Worm (Caenorhabditis elegans) whole organism, L1 larva: Measurements from ENCODE around the gene ZK632.9.

Experiments
- F16B12.6 ChIP-seq: fragments of 150-350 bp; optimal IDR thresholded peaks from 2 replicates; lab custom pipeline; 2014; ENCODE audit warnings: missing biosample characterization, missing genetic modification characterization
- alr-1 ChIP-seq: fragments of 200-800 bp; sonication (Bioruptor generic); optimal IDR thresholded peaks from 2 replicates; lab custom pipeline; 2018; ENCODE audit warnings: borderline replicate concordance, mild to moderate bottlenecking, missing genetic modification characterization, missing compliant biosample characterization
- aly-2 ChIP-seq: fragments of 150-350 bp; optimal IDR thresholded peaks from 2 replicates; lab custom pipeline; 2014; ENCODE audit warnings: missing biosample characterization, missing genetic modification characterization
- ama-1 ChIP-seq: fragments of 150-350 bp; optimal IDR thresholded peaks from 2 replicates; lab custom pipeline; 2014
- blmp-1 ChIP-seq: fragments of 150-350 bp; optimal IDR thresholded peaks from 2 replicates; lab custom pipeline; 2014; ENCODE audit warnings: missing biosample characterization, missing genetic modification characterization
- ceh-8 ChIP-seq: fragments of 200-800 bp; sonication (Bioruptor generic); optimal IDR thresholded peaks from 2 replicates; lab custom pipeline; 2018; ENCODE audit warnings: mild to moderate bottlenecking, missing genetic modification characterization, moderate library complexity, missing compliant biosample characterization
- ceh-88 ChIP-seq: fragments of 200-800 bp; sonication (Bioruptor generic); IDR thresholded peaks from 2 replicates; pipeline ENCODE4 v1.3.6; 2022; ENCODE audit warnings: missing genetic modification characterization, missing compliant biosample characterization
- ceh-90 ChIP-seq: sonication (generic microtip); optimal IDR thresholded peaks from 2 replicates; lab custom pipeline; 2016; ENCODE audit warnings: missing genetic modification characterization, missing compliant biosample characterization
- dpl-1 ChIP-seq, 3 experiments: fragments of 150-350 bp in 2 of 3; sonication (generic microtip) in 1 of 3; optimal IDR thresholded peaks; 2 replicates each; lab custom pipeline; 2014 to 2017; ENCODE audit warnings: missing biosample characterization in 3 of 3, missing genetic modification characterization in 3 of 3, missing genetic modification reagents in 3 of 3
- dsc-1 ChIP-seq: sonication (generic microtip); optimal IDR thresholded peaks from 2 replicates; lab custom pipeline; 2016; ENCODE audit warnings: mild to moderate bottlenecking, missing genetic modification characterization, missing compliant biosample characterization
- efl-1 ChIP-seq, 4 experiments: fragments of 150-350 bp; optimal IDR thresholded peaks in 3 of 4; peaks in 1 of 4; 1 replicate in 1 of 4; 2 replicates in 3 of 4; lab custom pipeline; 2014; ENCODE audit warnings: missing biosample characterization in 2 of 4, missing genetic modification characterization in 2 of 4, missing genetic modification reagents in 2 of 4
- egl-27 ChIP-seq, 2 experiments: fragments of 150-350 bp in 1 of 2; sonication (generic microtip); optimal IDR thresholded peaks; 3 replicates each; lab custom pipeline; 2017 to 2018; ENCODE audit warnings: missing biosample characterization in 2 of 2, missing genetic modification characterization in 2 of 2, missing genetic modification reagents in 2 of 2
- elt-2 ChIP-seq: sonication (generic microtip); optimal IDR thresholded peaks from 2 replicates; lab custom pipeline; 2016; ENCODE audit warnings: missing genetic modification characterization, mild to moderate bottlenecking, inconsistent platforms, missing compliant biosample characterization, missing genetic modification reagents
- fos-1 ChIP-seq: fragments of 150-350 bp; optimal IDR thresholded peaks from 2 replicates; lab custom pipeline; 2014; ENCODE audit warnings: missing biosample characterization, missing genetic modification characterization
- grh-1 ChIP-seq: fragments of 200-800 bp; sonication (Bioruptor generic); IDR thresholded peaks from 2 replicates; pipeline ENCODE4 v1.3.6; 2022; ENCODE audit warnings: missing genetic modification reagents, missing genetic modification characterization, missing compliant biosample characterization
- hlh-4 ChIP-seq: sonication (generic microtip); optimal IDR thresholded peaks from 2 replicates; lab custom pipeline; 2016; ENCODE audit warnings: mild to moderate bottlenecking, missing genetic modification characterization, missing compliant biosample characterization
- hpl-2 ChIP-seq: fragments of 150-350 bp; optimal IDR thresholded peaks from 2 replicates; lab custom pipeline; 2014; ENCODE audit warnings: missing biosample characterization, missing genetic modification reagents, missing genetic modification characterization
- irx-1 ChIP-seq: sonication (generic microtip); optimal IDR thresholded peaks from 2 replicates; lab custom pipeline; 2016; ENCODE audit warnings: missing genetic modification characterization, missing compliant biosample characterization
- isw-1 ChIP-seq: fragments of 200-800 bp; sonication (Bioruptor generic); IDR thresholded peaks from 2 replicates; pipeline ENCODE4 v1.3.6; 2022; ENCODE audit warnings: missing genetic modification characterization, missing compliant biosample characterization
- jun-1 ChIP-seq: fragments of 150-350 bp; optimal IDR thresholded peaks from 2 replicates; lab custom pipeline; 2014; ENCODE audit warnings: missing biosample characterization, missing genetic modification reagents, missing genetic modification characterization
- lin-13 ChIP-seq: fragments of 150-350 bp; optimal IDR thresholded peaks from 2 replicates; lab custom pipeline; 2014; ENCODE audit warnings: missing biosample characterization, missing genetic modification reagents, missing genetic modification characterization
- lin-14 ChIP-seq: fragments of 200-800 bp; sonication (Bioruptor generic); optimal IDR thresholded peaks from 2 replicates; lab custom pipeline; 2018; ENCODE audit warnings: mild to moderate bottlenecking, missing genetic modification characterization, moderate library complexity, missing compliant biosample characterization
- lin-15B ChIP-seq: fragments of 150-350 bp; sonication (generic microtip); optimal IDR thresholded peaks from 3 replicates; lab custom pipeline; 2014; ENCODE audit warnings: missing biosample characterization, missing genetic modification characterization
- lsy-2 ChIP-seq, 2 experiments: fragments of 150-350 bp; optimal IDR thresholded peaks; 2 replicates each; lab custom pipeline; 2014; ENCODE audit warnings: missing biosample characterization in 2 of 2, missing genetic modification characterization in 2 of 2
- mab-9 ChIP-seq: fragments of 200-800 bp; sonication (Bioruptor generic); IDR thresholded peaks from 2 replicates; pipeline ENCODE4 v1.3.6; 2022; ENCODE audit warnings: missing genetic modification reagents, missing genetic modification characterization, missing compliant biosample characterization
- mdl-1 ChIP-seq, 2 experiments: fragments of 150-350 bp; optimal IDR thresholded peaks; 2 replicates each; lab custom pipeline; 2014 to 2017; ENCODE audit warnings: missing biosample characterization in 2 of 2, missing genetic modification characterization in 2 of 2, inconsistent platforms in 1 of 2
- mep-1 ChIP-seq: fragments of 150-350 bp; optimal IDR thresholded peaks from 2 replicates; lab custom pipeline; 2014; ENCODE audit warnings: missing biosample characterization, missing genetic modification characterization
- nhr-12 ChIP-seq: sonication (generic microtip); optimal IDR thresholded peaks from 2 replicates; lab custom pipeline; 2017; ENCODE audit warnings: missing biosample characterization, missing genetic modification characterization
- nhr-19 ChIP-seq: fragments of 200-800 bp; sonication (Bioruptor generic); conservative IDR thresholded peaks from 2 replicates; pipeline ENCODE4 v1.3.6; 2022; ENCODE audit warnings: missing genetic modification characterization, missing compliant biosample characterization
- nhr-20 ChIP-seq: sonication (generic microtip); optimal IDR thresholded peaks from 2 replicates; lab custom pipeline; 2016; ENCODE audit warnings: mild to moderate bottlenecking, missing genetic modification characterization, missing compliant biosample characterization
- nhr-47 ChIP-seq: sonication (generic microtip); optimal IDR thresholded peaks from 2 replicates; lab custom pipeline; 2016; ENCODE audit warnings: mild to moderate bottlenecking, missing genetic modification characterization, moderate library complexity, missing compliant biosample characterization
- nhr-71 ChIP-seq: sonication (generic microtip); optimal IDR thresholded peaks from 2 replicates; lab custom pipeline; 2016; ENCODE audit warnings: mild to moderate bottlenecking, missing genetic modification characterization, moderate library complexity, missing compliant biosample characterization
- nhr-84 ChIP-seq: sonication (generic microtip); optimal IDR thresholded peaks from 2 replicates; lab custom pipeline; 2017; ENCODE audit warnings: missing biosample characterization, missing genetic modification characterization
- nhr-85 ChIP-seq: sonication (generic microtip); peaks from one replicate; lab custom pipeline; 2016; ENCODE audit warnings: missing genetic modification characterization, inconsistent platforms, missing compliant biosample characterization
- nhr-90 ChIP-seq: sonication (generic microtip); optimal IDR thresholded peaks from 2 replicates; lab custom pipeline; 2016; ENCODE audit warnings: mild to moderate bottlenecking, missing genetic modification characterization, missing compliant biosample characterization; ENCODE audit not compliant: poor library complexity
- pax-3 ChIP-seq: fragments of 200-800 bp; sonication (Bioruptor generic); optimal IDR thresholded peaks from 2 replicates; lab custom pipeline; 2018; ENCODE audit warnings: mild to moderate bottlenecking, missing genetic modification characterization, moderate library complexity, missing compliant biosample characterization
- rnt-1 ChIP-seq: sonication (generic microtip); optimal IDR thresholded peaks from 2 replicates; lab custom pipeline; 2016; ENCODE audit warnings: mild to moderate bottlenecking, missing genetic modification characterization, moderate library complexity, missing compliant biosample characterization
- skn-1 ChIP-seq: fragments of 150-350 bp; optimal IDR thresholded peaks from 2 replicates; lab custom pipeline; 2014; ENCODE audit warnings: missing biosample characterization, missing genetic modification characterization
- snu-23 ChIP-seq: sonication (generic microtip); optimal IDR thresholded peaks from 2 replicates; lab custom pipeline; 2016; ENCODE audit warnings: missing genetic modification characterization, missing compliant biosample characterization
- sox-4 ChIP-seq: sonication (generic microtip); optimal IDR thresholded peaks from 2 replicates; lab custom pipeline; 2016; ENCODE audit warnings: missing genetic modification characterization, missing compliant biosample characterization
- tbx-2 ChIP-seq: sonication (generic microtip); optimal IDR thresholded peaks from 2 replicates; lab custom pipeline; 2016; ENCODE audit warnings: missing genetic modification characterization, missing compliant biosample characterization
- unc-130 ChIP-seq: fragments of 150-350 bp; optimal IDR thresholded peaks from 2 replicates; lab custom pipeline; 2017; ENCODE audit warnings: missing biosample characterization, missing genetic modification characterization, inconsistent platforms
- unc-30 ChIP-seq: sonication (generic microtip); optimal IDR thresholded peaks from 2 replicates; lab custom pipeline; 2017; ENCODE audit warnings: missing biosample characterization, missing genetic modification characterization
- xbp-1 ChIP-seq: sonication (generic microtip); optimal IDR thresholded peaks from 2 replicates; lab custom pipeline; 2016; ENCODE audit warnings: missing genetic modification characterization, missing compliant biosample characterization
- zag-1 ChIP-seq: fragments of 150-350 bp; optimal IDR thresholded peaks from 2 replicates; lab custom pipeline; 2014; ENCODE audit warnings: missing biosample characterization, missing genetic modification characterization
- zip-4 ChIP-seq: fragments of 200-800 bp; sonication (Bioruptor generic); optimal IDR thresholded peaks from 2 replicates; lab custom pipeline; 2018; ENCODE audit warnings: mild to moderate bottlenecking, missing genetic modification characterization, moderate library complexity, missing compliant biosample characterization
- ztf-11 ChIP-seq, 2 experiments: sonication (generic microtip); optimal IDR thresholded peaks; 2 replicates each; lab custom pipeline; 2016 to 2017; ENCODE audit warnings: missing genetic modification characterization in 2 of 2, missing biosample characterization in 1 of 2, missing compliant biosample characterization in 1 of 2
- ztf-4 ChIP-seq: fragments of 150-350 bp; optimal IDR thresholded peaks from 2 replicates; lab custom pipeline; 2014; ENCODE audit warnings: missing biosample characterization, missing genetic modification characterization

Gene ZK632.9

DNA sequence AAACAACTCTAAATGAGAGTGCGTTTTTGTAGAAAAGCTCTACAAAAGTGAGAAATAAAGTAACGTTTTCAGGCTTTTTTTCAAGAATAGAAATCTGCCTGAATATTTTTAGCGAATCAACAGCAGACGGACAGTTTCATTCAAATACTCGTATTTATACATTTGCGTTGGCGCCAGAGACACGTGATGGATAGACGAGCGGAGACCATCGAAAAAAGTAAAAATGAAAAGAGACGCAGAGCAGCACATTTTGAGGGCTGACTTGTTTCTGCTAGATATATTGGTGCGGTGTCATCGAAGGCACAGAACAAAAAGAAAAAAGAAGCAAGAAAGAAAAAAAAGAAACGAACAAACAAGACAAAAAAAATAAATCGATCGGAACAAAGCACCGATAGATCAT lies 773 bp upstream of the ZK632.9 start (continued):
- TF ChIP-seq elt-2 (tag; lab: Kevin White, UChicago) (peak; percentile 61), xbp-1 (tag; lab: Kevin White, UChicago) (peak; percentile 11), nhr-84 (tag; lab: Kevin White, UChicago) (no peak), sox-4 (tag; lab: Kevin White, UChicago) (no peak), nhr-47 (tag; lab: Kevin White, UChicago) (peak; percentile 65), F16B12.6 (peak; percentile 60), dpl-1 (GFP tag; optimal IDR thresholded peaks at IDR 0.05; lab: Kevin White, UChicago) (peak; percentile 9 to 40 (median 26)), fos-1 (peak; percentile 41), blmp-1 (tag; lab: Kevin White, UChicago) (peak; percentile 43), efl-1 (optimal IDR thresholded peaks at IDR 0.05; lab: Kevin White, UChicago) (peak; percentile 36 to 53), efl-1 (GFP tag; optimal IDR thresholded peaks at IDR 0.05 in 1 of 2; lab: Kevin White, UChicago) (peak; percentile 44 to 81), nhr-85 (tag; lab: Kevin White, UChicago) (peak; percentile 86), alr-1 (tag; lab: Kevin White, UChicago) (no peak), rnt-1 (tag; lab: Kevin White, UChicago) (peak; percentile 53), grh-1 (GFP tag; lab: Robert Waterston, UW) (0 out of 2 replicates have a peak, but pooled peaks have one; percentile 10), tbx-2 (tag; lab: Kevin White, UChicago) (peak; percentile 56), hlh-4 (tag; lab: Kevin White, UChicago) (no peak), ztf-4 (peak; percentile 18), unc-130 (peak; percentile 31), lin-13 (GFP tag; lab: Kevin White, UChicago) (peak; percentile 62), nhr-19 (GFP tag; lab: Robert Waterston, UW) (peak; percentile 48), mdl-1 (tag; optimal IDR thresholded peaks at IDR 0.05; lab: Kevin White, UChicago) (peak in 1 of 2 experiments; percentile 66), lin-14 (GFP tag; lab: Kevin White, UChicago) (peak; percentile 82), nhr-90 (tag; lab: Kevin White, UChicago) (peak; percentile 42), ceh-8 (no peak), skn-1 (peak; percentile 61), snu-23 (GFP tag; lab: Kevin White, UChicago) (peak; percentile 75)
- TF ChIP-seq, all 84 proteins: peak for 36

DNA sequence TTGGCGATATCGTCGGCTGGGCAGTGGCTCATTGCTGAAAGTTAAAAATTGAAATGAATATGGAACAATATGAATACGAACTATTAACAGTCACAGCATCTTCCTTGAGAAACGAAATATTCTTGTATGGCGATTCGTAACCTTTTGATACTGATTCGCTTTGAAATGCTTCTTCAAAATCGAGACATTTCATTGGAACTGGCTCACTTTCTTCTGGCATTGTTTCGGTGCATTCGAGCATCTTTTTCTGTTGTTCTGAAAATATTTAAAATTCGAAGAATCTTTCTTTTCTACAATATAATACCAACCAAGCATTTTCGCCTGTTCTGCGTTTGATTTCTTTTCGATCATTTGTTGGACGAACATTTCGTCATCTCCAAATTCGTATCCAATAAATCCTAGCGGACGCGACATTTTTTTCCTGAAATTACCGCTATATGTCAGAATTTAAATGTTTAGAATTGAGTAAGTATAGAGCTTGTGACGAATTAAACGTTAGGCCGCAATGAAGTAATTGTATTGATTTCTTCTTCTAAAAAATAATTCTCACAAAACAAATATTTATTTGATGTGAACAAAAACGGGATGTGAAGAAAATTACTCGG lies 800 bp downstream of the ZK632.9 start, which contains the start of gene lin-52:
Gene lin-52 (minus strand): TSS at position 421 of the 605 bp plus-strand sequence.
- TF ChIP-seq ztf-11 (tag; optimal IDR thresholded peaks at IDR 0.05; lab: Kevin White, UChicago) (no peak), pax-3 (tag; lab: Kevin White, UChicago) (no peak), nhr-85 (tag; lab: Kevin White, UChicago) (peak; percentile 81), mep-1 (tag; lab: Kevin White, UChicago) (no peak), mab-9 (no peak), unc-30 (tag; lab: Kevin White, UChicago) (no peak), lsy-2 (tag; optimal IDR thresholded peaks at IDR 0.05; lab: Kevin White, UChicago) (no peak), fos-1 (no peak), irx-1 (no peak), egl-27 (tag; optimal IDR thresholded peaks at IDR 0.05; lab: Kevin White, UChicago) (no peak), hlh-4 (tag; lab: Kevin White, UChicago) (no peak), isw-1 (GFP tag; lab: Robert Waterston, UW) (no peak), ceh-90 (tag; lab: Kevin White, UChicago) (no peak), dsc-1 (tag; lab: Kevin White, UChicago) (no peak), ama-1 (lab: Kevin White, UChicago) (peak; percentile 87), ceh-88 (no peak), F16B12.6 (no peak), hpl-2 (GFP tag; lab: Kevin White, UChicago) (no peak), lin-14 (GFP tag; lab: Kevin White, UChicago) (no peak), nhr-90 (tag; lab: Kevin White, UChicago) (peak; percentile 43), nhr-12 (tag; lab: Kevin White, UChicago) (no peak), jun-1 (tag; lab: Kevin White, UChicago) (no peak), zip-4 (GFP tag; lab: Kevin White, UChicago) (no peak), nhr-84 (tag; lab: Kevin White, UChicago) (no peak), snu-23 (GFP tag; lab: Kevin White, UChicago) (no peak), lin-13 (GFP tag; lab: Kevin White, UChicago) (peak; percentile 8), rnt-1 (tag; lab: Kevin White, UChicago) (no peak), skn-1 (no peak), nhr-71 (tag; lab: Kevin White, UChicago) (peak; percentile 61), zag-1 (tag; lab: Kevin White, UChicago) (no peak), aly-2 (tag; lab: Kevin White, UChicago) (no peak), nhr-19 (GFP tag; lab: Robert Waterston, UW) (0 out of 2 replicates have a peak, but pooled peaks have one; percentile 4), lin-15B (tag; lab: Kevin White, UChicago) (no peak), grh-1 (GFP tag; lab: Robert Waterston, UW) (0 out of 2 replicates have a peak, but pooled peaks have one; percentile 9), nhr-47 (tag; lab: Kevin White, UChicago) (peak; percentile 38), nhr-20 (tag; lab: Kevin White, UChicago) (peak; percentile 31)
